Fruit fly (Drosophila melanogaster) whole organism, embryonic: Measurements from ENCODE around the gene CG14024.

Source experiments
- Aef1 ChIP-seq: fragments of 200-800 bp; sonication (Bioruptor generic); IDR thresholded peaks from 3 replicates; pipeline ENCODE4 v1.3.6; 2022; ENCODE audit warnings: missing biosample characterization, missing genetic modification characterization
- Atf-2 ChIP-seq: fragments of 200-800 bp; sonication (Bioruptor generic); optimal IDR thresholded peaks from 2 replicates; lab custom pipeline; 2016; ENCODE audit warnings: missing biosample characterization, missing genetic modification characterization
- CG11398 ChIP-seq: fragments of 200-800 bp; sonication (Bioruptor generic); optimal IDR thresholded peaks from 2 replicates; lab custom pipeline; 2016; ENCODE audit warnings: missing biosample characterization, missing genetic modification characterization
- CG11560 ChIP-seq: fragments of 200-800 bp; sonication (Bioruptor generic); IDR thresholded peaks from 3 replicates; pipeline ENCODE4 v1.3.6; 2022; ENCODE audit warnings: missing biosample characterization, missing genetic modification characterization
- CG1233 ChIP-seq: fragments of 200-800 bp; sonication (Bioruptor generic); optimal IDR thresholded peaks from 4 replicates; lab custom pipeline; 2018; ENCODE audit warnings: missing biosample characterization, mild to moderate bottlenecking, missing genetic modification characterization
- CG12391 ChIP-seq: fragments of 200-800 bp; sonication (Bioruptor generic); optimal IDR thresholded peaks from 3 replicates; lab custom pipeline; 2018; ENCODE audit warnings: missing biosample characterization, mild to moderate bottlenecking, missing genetic modification characterization, moderate library complexity
- CG17186 ChIP-seq: fragments of 200-800 bp; sonication (Bioruptor generic); optimal IDR thresholded peaks from 3 replicates; lab custom pipeline; 2017; ENCODE audit warnings: missing biosample characterization, missing genetic modification reagents, missing genetic modification characterization
- CG18619 ChIP-seq: fragments of 200-800 bp; sonication (Bioruptor generic); optimal IDR thresholded peaks from 3 replicates; lab custom pipeline; 2017; ENCODE audit warnings: missing biosample characterization, mild to moderate bottlenecking, missing genetic modification characterization
- CG2199 ChIP-seq: fragments of 200-800 bp; sonication (Bioruptor generic); IDR thresholded peaks from 3 replicates; pipeline ENCODE4 v1.3.6; 2022; ENCODE audit warnings: missing biosample characterization, missing genetic modification characterization
- CG30020 ChIP-seq: fragments of 200-800 bp; optimal IDR thresholded peaks from 2 replicates; lab custom pipeline; 2019; ENCODE audit warnings: missing biosample characterization, mild to moderate bottlenecking, missing genetic modification characterization, moderate library complexity
- CG3847 ChIP-seq: fragments of 200-800 bp; sonication (Bioruptor generic); IDR thresholded peaks from 2 replicates; pipeline ENCODE4 v1.3.6; 2022; ENCODE audit warnings: missing biosample characterization, missing genetic modification characterization
- CG7839 ChIP-seq: fragments of 200-800 bp; sonication (Bioruptor generic); optimal IDR thresholded peaks from 3 replicates; lab custom pipeline; 2018; ENCODE audit warnings: missing biosample characterization, mild to moderate bottlenecking, missing genetic modification characterization, moderate library complexity
- CG8478 ChIP-seq: fragments of >200 bp; optimal IDR thresholded peaks from 2 replicates; lab custom pipeline; 2018
- CG8924 ChIP-seq: fragments of 200-800 bp; optimal IDR thresholded peaks from 3 replicates; lab custom pipeline; 2019; ENCODE audit warnings: missing biosample characterization, mild to moderate bottlenecking, missing genetic modification characterization, moderate library complexity
- CG9932 ChIP-seq: fragments of 200-800 bp; sonication (Bioruptor generic); IDR thresholded peaks from 2 replicates; pipeline ENCODE4 v1.3.6; 2022; ENCODE audit warnings: missing biosample characterization, missing genetic modification characterization
- CHES-1-like ChIP-seq: fragments of 200-800 bp; sonication (Bioruptor generic); optimal IDR thresholded peaks from 2 replicates; lab custom pipeline; 2016; ENCODE audit warnings: missing biosample characterization, missing genetic modification characterization
- D19B ChIP-seq: fragments of 200-800 bp; sonication (Bioruptor generic); optimal IDR thresholded peaks from 2 replicates; lab custom pipeline; 2017; ENCODE audit warnings: missing biosample characterization, mild to moderate bottlenecking, missing genetic modification characterization
- Dfd ChIP-seq, 2 experiments: fragments of >200 bp; optimal IDR thresholded peaks; 2 replicates each; lab custom pipeline; 2017; ENCODE audit warnings: missing biosample characterization in 2 of 2, missing genetic modification characterization in 2 of 2
- Ets97D ChIP-seq: fragments of 200-800 bp; sonication (Bioruptor generic); optimal IDR thresholded peaks from 3 replicates; lab custom pipeline; 2016; ENCODE audit warnings: missing biosample characterization, missing genetic modification characterization
- Hr3 ChIP-seq: fragments of 200-800 bp; sonication (Bioruptor generic); optimal IDR thresholded peaks from 3 replicates; lab custom pipeline; 2016; ENCODE audit warnings: missing biosample characterization, missing genetic modification characterization
- Lpt ChIP-seq: fragments of >200 bp; optimal IDR thresholded peaks from 2 replicates; lab custom pipeline; 2018; ENCODE audit warnings: missing biosample characterization, missing genetic modification characterization
- MTF-1 ChIP-seq: fragments of 200-800 bp; sonication (Bioruptor generic); optimal IDR thresholded peaks from 2 replicates; lab custom pipeline; 2018; ENCODE audit warnings: missing biosample characterization, mild to moderate bottlenecking, missing genetic modification characterization, borderline replicate concordance
- Max ChIP-seq: fragments of 200-800 bp; sonication (Bioruptor generic); optimal IDR thresholded peaks from 2 replicates; lab custom pipeline; 2016; ENCODE audit warnings: missing biosample characterization, mild to moderate bottlenecking, missing genetic modification characterization
- Opbp ChIP-seq: fragments of 200-800 bp; sonication (Bioruptor generic); IDR thresholded peaks from 3 replicates; pipeline ENCODE4 v1.3.6; 2022; ENCODE audit warnings: missing biosample characterization, missing genetic modification characterization; ENCODE audit not compliant: partially characterized antibody
- Xrp1 ChIP-seq: fragments of 200-800 bp; sonication (Bioruptor generic); IDR thresholded peaks from 2 replicates; pipeline ENCODE4 v1.3.6; 2022; ENCODE audit warnings: missing biosample characterization, missing genetic modification characterization
- al ChIP-seq: fragments of 200-800 bp; sonication (Bioruptor generic); IDR thresholded peaks from 2 replicates; pipeline ENCODE4 v1.3.6; 2022; ENCODE audit warnings: missing biosample characterization, missing genetic modification characterization
- bsh ChIP-seq, 2 experiments: fragments of 200-800 bp; sonication (Bioruptor generic); optimal IDR thresholded peaks; 2 replicates each; lab custom pipeline; 2017 to 2018; ENCODE audit warnings: mild to moderate bottlenecking in 2 of 2, missing biosample characterization in 2 of 2, missing genetic modification characterization in 2 of 2, moderate library complexity in 1 of 2
- corto ChIP-seq: fragments of 200-800 bp; sonication (Bioruptor generic); optimal IDR thresholded peaks from 2 replicates; lab custom pipeline; 2016; ENCODE audit warnings: missing biosample characterization, mild to moderate bottlenecking, missing genetic modification characterization, moderate library complexity
- crp ChIP-seq, 2 experiments: fragments of 200-800 bp; sonication (Bioruptor generic); optimal IDR thresholded peaks; 2 replicates in 1 of 2; 3 replicates in 1 of 2; lab custom pipeline; 2017; ENCODE audit warnings: missing biosample characterization in 2 of 2, missing genetic modification characterization in 2 of 2, mild to moderate bottlenecking in 1 of 2, moderate library complexity in 1 of 2
- disco-r ChIP-seq: fragments of 200-800 bp; sonication (Bioruptor generic); optimal IDR thresholded peaks from 2 replicates; lab custom pipeline; 2016; ENCODE audit warnings: missing biosample characterization, missing genetic modification characterization
- dmrt99B ChIP-seq: fragments of 200-800 bp; sonication (Bioruptor generic); optimal IDR thresholded peaks from 2 replicates; lab custom pipeline; 2018; ENCODE audit warnings: missing biosample characterization, mild to moderate bottlenecking, missing genetic modification characterization, moderate library complexity
- fd64A ChIP-seq: fragments of 200-800 bp; sonication (Bioruptor generic); optimal IDR thresholded peaks from 3 replicates; lab custom pipeline; 2018; ENCODE audit warnings: missing biosample characterization, mild to moderate bottlenecking, missing genetic modification characterization
- fd96Cb ChIP-seq: fragments of 200-800 bp; sonication (Bioruptor generic); optimal IDR thresholded peaks from 2 replicates; lab custom pipeline; 2018; ENCODE audit warnings: missing biosample characterization, mild to moderate bottlenecking, missing genetic modification characterization, moderate library complexity
- gcm2 ChIP-seq: fragments of 200-800 bp; sonication (Bioruptor generic); optimal IDR thresholded peaks from 2 replicates; lab custom pipeline; 2016; ENCODE audit warnings: missing biosample characterization, missing genetic modification characterization
- grau ChIP-seq: fragments of 200-800 bp; optimal IDR thresholded peaks from 3 replicates; lab custom pipeline; 2019; ENCODE audit warnings: missing biosample characterization, mild to moderate bottlenecking, missing genetic modification characterization, moderate library complexity
- hb ChIP-seq: fragments of 200-800 bp; sonication (Bioruptor generic); IDR thresholded peaks from 3 replicates; pipeline ENCODE4 v1.3.6; 2022; ENCODE audit warnings: missing biosample characterization, missing genetic modification characterization; ENCODE audit not compliant: partially characterized antibody
- lmd ChIP-seq: fragments of 200-800 bp; sonication (Bioruptor generic); IDR thresholded peaks from 2 replicates; pipeline ENCODE4 v1.3.6; 2022; ENCODE audit warnings: missing biosample characterization, missing genetic modification characterization
- mld ChIP-seq: fragments of 200-800 bp; sonication (Bioruptor generic); IDR thresholded peaks from 3 replicates; pipeline ENCODE4 v1.3.6; 2022; ENCODE audit warnings: missing biosample characterization, missing genetic modification characterization; ENCODE audit not compliant: partially characterized antibody
- otp ChIP-seq: fragments of 200-800 bp; sonication (Bioruptor generic); IDR thresholded peaks from 3 replicates; pipeline ENCODE4, ENCODE4 v1.3.6; 2022; ENCODE audit warnings: missing biosample characterization, missing genetic modification characterization
- peb ChIP-seq: fragments of 200-800 bp; sonication (Bioruptor generic); IDR thresholded peaks from 2 replicates; pipeline ENCODE4 v1.3.6; 2022; ENCODE audit warnings: missing biosample characterization, missing genetic modification characterization
- row ChIP-seq: fragments of 200-800 bp; sonication (Bioruptor generic); IDR thresholded peaks from 3 replicates; pipeline ENCODE4 v1.3.6; 2022; ENCODE audit warnings: missing biosample characterization, missing genetic modification characterization
- salm ChIP-seq: fragments of 200-800 bp; sonication (Bioruptor generic); optimal IDR thresholded peaks from 2 replicates; lab custom pipeline; 2018; ENCODE audit warnings: missing biosample characterization, mild to moderate bottlenecking, missing genetic modification characterization
- sc ChIP-seq, 3 experiments: fragments of >200 bp in 2 of 3; fragments of 200-800 bp in 1 of 3; sonication (Bioruptor generic) in 1 of 3; optimal IDR thresholded peaks; 2 replicates in 2 of 3; 3 replicates in 1 of 3; lab custom pipeline; 2017; ENCODE audit warnings: mild to moderate bottlenecking in 1 of 3, missing biosample characterization in 1 of 3, missing genetic modification characterization in 1 of 3, missing genetic modification reagents in 1 of 3
- sqz ChIP-seq: fragments of 200-800 bp; sonication (Bioruptor generic); optimal IDR thresholded peaks from 3 replicates; lab custom pipeline; 2018; ENCODE audit warnings: missing biosample characterization, mild to moderate bottlenecking, missing genetic modification characterization
- ssp ChIP-seq: fragments of 200-800 bp; sonication (Bioruptor generic); IDR thresholded peaks from 2 replicates; pipeline ENCODE4 v1.3.6; 2022; ENCODE audit warnings: missing biosample characterization, missing genetic modification characterization
- stc ChIP-seq: fragments of 200-800 bp; sonication (Bioruptor generic); IDR thresholded peaks from 2 replicates; pipeline ENCODE4 v1.3.6; 2022; ENCODE audit warnings: missing biosample characterization, missing genetic modification characterization
- trh ChIP-seq: fragments of 200-800 bp; sonication (Bioruptor generic); optimal IDR thresholded peaks from 2 replicates; lab custom pipeline; 2016; ENCODE audit warnings: missing biosample characterization, missing genetic modification characterization
- ttk ChIP-seq: fragments of 200-800 bp; sonication (Bioruptor generic); IDR thresholded peaks from 2 replicates; pipeline ENCODE4 v2.1.2; 2022; ENCODE audit warnings: missing biosample characterization, missing genetic modification characterization

Gene CG14024

dm6 chr2L:5324958-5325850 lies 10.5 kb upstream of the CG14024 start (continued):
- TF ChIP-seq crp (GFP tag; optimal IDR thresholded peaks at IDR 0.05; lab: Kevin White, UChicago) (peak in 1 of 2 experiments; percentile 39), CG11398 (GFP tag; lab: Kevin White, UChicago) (no peak), mld (GFP tag; lab: Robert Waterston, UW) (no peak; the same call in 2 of the 3 replicates), gcm2 (GFP tag; lab: Kevin White, UChicago) (no peak), otp (GFP tag; lab: Robert Waterston, UW) (peak; percentile 65; the same call in 1 of the 3 replicates), ttk (GFP tag; lab: Robert Waterston, UW) (peak; percentile 68), fd96Cb (tag; lab: Kevin White, UChicago) (peak; percentile 17), Opbp (GFP tag; lab: Robert Waterston, UW) (peak; percentile 56; the same call in 2 of the 3 replicates), fd64A (peak; percentile 23), lmd (peak; percentile 62), CG1233 (GFP tag; lab: Kevin White, UChicago) (no peak), Lpt (no peak), CG9932 (peak; percentile 76), CG7839 (tag; lab: Kevin White, UChicago) (peak; percentile 41), CG3847 (GFP tag; lab: Robert Waterston, UW) (peak; percentile 56), CG8478 (lab: Kevin White, UChicago) (no peak), Ets97D (peak; percentile 18), CHES-1-like (no peak), Xrp1 (GFP tag; lab: Robert Waterston, UW) (peak; percentile 55; the same call in 1 of the 2 replicates), CG30020 (tag; lab: Kevin White, UChicago) (no peak), grau (tag; lab: Kevin White, UChicago) (peak; percentile 15), stc (GFP tag; lab: Robert Waterston, UW) (peak; percentile 50; the same call in 1 of the 2 replicates), sqz (GFP tag; lab: Kevin White, UChicago) (no peak), salm (tag; lab: Kevin White, UChicago) (no peak), CG2199 (GFP tag; lab: Robert Waterston, UW) (0 out of 3 replicates have a peak, but pooled peaks have one; percentile 17), CG17186 (GFP tag; lab: Kevin White, UChicago) (peak; percentile 54), CG12391 (tag; lab: Kevin White, UChicago) (peak; percentile 36), corto (GFP tag; lab: Kevin White, UChicago) (peak; percentile 46), disco-r (GFP tag; lab: Kevin White, UChicago) (no peak), CG18619 (GFP tag; lab: Kevin White, UChicago) (peak; percentile 13), row (GFP tag; lab: Robert Waterston, UW) (peak; percentile 59), CG8924 (tag; lab: Kevin White, UChicago) (peak; percentile 14), Max (GFP tag; lab: Kevin White, UChicago) (no peak), al (GFP tag; lab: Robert Waterston, UW) (peak; percentile 66), hb (GFP tag; lab: Robert Waterston, UW) (no peak), MTF-1 (no peak), peb (no peak), Dfd (GFP tag; optimal IDR thresholded peaks at IDR 0.05; lab: Kevin White, UChicago) (no peak), bsh (GFP tag; optimal IDR thresholded peaks at IDR 0.05; lab: Kevin White, UChicago) (peak; percentile 6 to 8), dmrt99B (tag; lab: Kevin White, UChicago) (no peak), D19B (GFP tag; lab: Kevin White, UChicago) (no peak), ssp (GFP tag; lab: Robert Waterston, UW) (peak; percentile 47), Hr3 (GFP tag; lab: Kevin White, UChicago) (no peak), trh (GFP tag; lab: Kevin White, UChicago) (no peak), sc (optimal IDR thresholded peaks at IDR 0.05; lab: Kevin White, UChicago) (no peak), sc (GFP tag; optimal IDR thresholded peaks at IDR 0.05; lab: Kevin White, UChicago) (no peak), Atf-2 (no peak), CG11560 (no peak), Aef1 (GFP tag; lab: Robert Waterston, UW) (peak; percentile 29)
